Worm (Caenorhabditis elegans) whole organism, late embryonic: ENCODE results near the gene K07H8.11.

Source experiments
- dve-1 ChIP-seq: sonication (generic microtip); optimal IDR thresholded peaks from 2 replicates; lab custom pipeline; 2017; ENCODE audit warnings: antibody characterized with exemption, mild to moderate bottlenecking, missing genetic modification characterization, missing compliant biosample characterization
- elt-2 ChIP-seq: sonication (generic microtip); optimal IDR thresholded peaks from 2 replicates; lab custom pipeline; 2016; ENCODE audit warnings: missing genetic modification reagents, missing genetic modification characterization, missing compliant biosample characterization
- fkh-6 ChIP-seq: sonication (generic microtip); optimal IDR thresholded peaks from 2 replicates; lab custom pipeline; 2016; ENCODE audit warnings: missing genetic modification characterization, missing compliant biosample characterization

DNA sequence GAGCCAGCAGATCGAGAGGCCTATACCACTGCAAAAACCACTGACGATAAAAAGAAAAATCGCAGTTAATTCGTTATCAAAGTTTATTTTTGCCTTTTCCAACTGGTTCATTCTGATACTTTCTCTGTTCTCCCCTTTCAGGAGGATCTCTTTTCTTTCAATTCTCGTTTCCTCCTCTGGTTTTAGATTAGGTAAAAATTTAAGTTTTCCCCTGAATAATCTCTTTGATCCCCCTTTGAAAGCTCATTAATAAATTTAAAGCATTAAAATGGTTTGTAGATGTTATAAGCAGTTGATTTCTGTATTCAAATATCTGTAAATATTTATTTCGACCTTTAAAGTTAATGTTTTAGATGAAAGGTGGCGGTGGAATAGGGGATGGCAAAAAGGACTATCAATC, 16.1 kb upstream of the K07H8.11 start, which contains the start of gene K07H8.2:
- TF ChIP-seq fkh-6 = no peak
- TF ChIP-seq elt-2 (tag; lab: Kevin White, UChicago) = no peak
- no peak for TF ChIP-seq dve-1
